Worm (Caenorhabditis elegans) whole organism, L4 larva: ENCODE measurements around the gene C54D10.4.
A peak's percentile ranks its signal among the peaks of the same experiment; 100 is the strongest.

ENCODE experiments used
- F44E2.7 ChIP-seq: fragments of 200-800 bp; sonication (Bioruptor generic); IDR thresholded peaks from 2 replicates; pipeline ENCODE4 v2.1.2; 2022; ENCODE audit warnings: missing genetic modification characterization, missing compliant biosample characterization
- Y48G9A.11 ChIP-seq: fragments of 200-800 bp; sonication (Bioruptor generic); IDR thresholded peaks from 2 replicates; pipeline ENCODE4 v1.3.6; 2022; ENCODE audit warnings: missing genetic modification reagents, missing genetic modification characterization, missing compliant biosample characterization
- ZK546.5 ChIP-seq, 2 experiments: sonication (generic microtip); optimal IDR thresholded peaks; 2 replicates each; lab custom pipeline; 2017; ENCODE audit warnings: missing biosample characterization in 2 of 2, missing genetic modification characterization in 2 of 2
- aha-1 ChIP-seq: fragments of 150-350 bp; peaks from one replicate; lab custom pipeline; 2014; ENCODE audit warnings: missing biosample characterization, missing genetic modification characterization
- fos-1 ChIP-seq: fragments of 150-350 bp; optimal IDR thresholded peaks from 2 replicates; lab custom pipeline; 2014; ENCODE audit warnings: missing biosample characterization, missing genetic modification characterization
- mep-1 ChIP-seq: fragments of 150-350 bp; sonication (generic microtip); optimal IDR thresholded peaks from 3 replicates; lab custom pipeline; 2014; ENCODE audit warnings: missing biosample characterization, missing genetic modification characterization
- nhr-237 ChIP-seq: sonication (generic microtip); optimal IDR thresholded peaks from 2 replicates; lab custom pipeline; 2017; ENCODE audit warnings: missing biosample characterization, missing genetic modification characterization
- pha-4 ChIP-seq, 2 experiments: fragments of 150-350 bp in 1 of 2; fragments of 200-800 bp in 1 of 2; sonication (Bioruptor generic) in 1 of 2; IDR thresholded peaks in 1 of 2; optimal IDR thresholded peaks in 1 of 2; 2 replicates each; pipeline versions ENCODE4 v1.3.6 to Lab custom; 2014 to 2022; ENCODE audit warnings: missing genetic modification characterization in 2 of 2, missing genetic modification reagents in 2 of 2, missing biosample characterization in 1 of 2, missing compliant biosample characterization in 1 of 2
- php-3 ChIP-seq: fragments of 200-800 bp; sonication (Bioruptor generic); IDR thresholded peaks from 2 replicates; pipeline ENCODE4 v1.3.6; 2022; ENCODE audit warnings: missing genetic modification reagents, missing genetic modification characterization, missing compliant biosample characterization
- pqm-1 ChIP-seq: sonication (generic microtip); optimal IDR thresholded peaks from 2 replicates; lab custom pipeline; 2017; ENCODE audit warnings: missing biosample characterization, missing genetic modification characterization
- set-16 ChIP-seq: fragments of 200-800 bp; sonication (Bioruptor generic); IDR thresholded peaks from 2 replicates; pipeline ENCODE4 v1.3.6; 2022; ENCODE audit warnings: missing genetic modification reagents, missing genetic modification characterization, missing compliant biosample characterization
- unc-39 ChIP-seq: sonication (generic microtip); optimal IDR thresholded peaks from 2 replicates; lab custom pipeline; 2017; ENCODE audit warnings: missing biosample characterization, missing genetic modification characterization
- unc-62 ChIP-seq, 3 experiments: fragments of 150-350 bp in 1 of 3; sonication (generic microtip); optimal IDR thresholded peaks in 2 of 3; peaks in 1 of 3; 1 replicate in 1 of 3; 2 replicates in 2 of 3; lab custom pipeline; 2014 to 2017; ENCODE audit warnings: missing biosample characterization in 3 of 3, missing genetic modification characterization in 3 of 3, missing genetic modification reagents in 3 of 3, missing genotype in 1 of 3
- zfp-2 ChIP-seq: sonication (generic microtip); optimal IDR thresholded peaks from 2 replicates; lab custom pipeline; 2016; ENCODE audit warnings: mild to moderate bottlenecking, missing genetic modification characterization, missing compliant biosample characterization

The C54D10.4 gene

ce11 chrV:12377256-12377655, 43.5 kb downstream of the C54D10.4 start, which contains the start of gene K01D12.1:
Gene K01D12.1, plus strand, starts transcription at chrV:12377556.
- TF ChIP-seq unc-62 (GFP tag; optimal IDR thresholded peaks at IDR 0.05 in 1 of 2; lab: Kevin White, UChicago): peak in 1 of 2 experiments; percentile 71
- no peak for TF ChIP-seq unc-62 (tag; optimal IDR thresholded peaks at IDR 0.05; lab: Kevin White, UChicago)
- TF ChIP-seq aha-1 (tag; lab: Kevin White, UChicago): peak; percentile 70
- no peak for TF ChIP-seq fos-1 (tag; lab: Kevin White, UChicago)
- TF ChIP-seq, all 104 proteins: peak for 2

DNA sequence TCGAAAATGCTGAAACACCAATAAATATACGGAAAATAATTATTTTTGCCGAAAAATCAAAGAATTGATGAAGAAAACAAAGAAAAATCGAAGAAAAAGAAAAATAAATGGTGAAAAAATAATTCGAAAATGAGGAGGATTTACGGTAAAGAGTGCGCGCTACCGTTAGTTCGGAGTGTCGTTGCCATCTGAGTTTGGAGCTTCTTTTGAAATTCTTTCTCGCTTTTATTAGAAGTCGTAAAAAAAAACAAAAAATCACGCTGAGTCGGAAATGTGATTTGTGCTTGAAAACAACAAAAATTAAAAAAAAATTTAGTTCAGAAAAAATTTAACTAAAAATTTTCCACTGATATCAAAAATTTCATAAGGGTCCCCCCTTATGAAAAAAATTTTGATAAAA, 46.5 kb downstream of the C54D10.4 start, which contains the start of gene F23H12.10:
F23H12.10 (minus strand) TSS at position 12 of the 400 bp plus-strand sequence.
- TF ChIP-seq Y48G9A.11 (GFP tag; lab: Robert Waterston, UW): peak; percentile 51; the same call in 1 of the 2 replicates

- TF ChIP-seq unc-62 (GFP tag; optimal IDR thresholded peaks at IDR 0.05 in 1 of 2; lab: Kevin White, UChicago): peak in 1 of 2 experiments; percentile 1
- no peak for TF ChIP-seq unc-62 (tag; optimal IDR thresholded peaks at IDR 0.05; lab: Kevin White, UChicago)
- no peak for TF ChIP-seq php-3 (GFP tag; lab: Robert Waterston, UW)
- TF ChIP-seq, all 104 proteins: peak for 1
These were observed 49.4 kb downstream of the C54D10.4 start, which contains the start of gene F23H12.7 for ce11 chrV:12371386-12371785. Gene F23H12.7, plus strand, starts transcription at chrV:12371686.

- TF ChIP-seq nhr-237 (tag; lab: Kevin White, UChicago) (no peak), F44E2.7 (GFP tag; lab: Robert Waterston, UW) (no peak), unc-39 (tag; lab: Kevin White, UChicago) (no peak), mep-1 (no peak), zfp-2 (tag; lab: Kevin White, UChicago) (no peak), ZK546.5 (tag; optimal IDR thresholded peaks at IDR 0.05; lab: Kevin White, UChicago) (no peak), pqm-1 (no peak), Y48G9A.11 (GFP tag; lab: Robert Waterston, UW) (no peak), pha-4 (GFP tag; IDR thresholded peaks at IDR 0.05; lab: Robert Waterston, UW) (no peak), pha-4 (tag; optimal IDR thresholded peaks at IDR 0.05; lab: Kevin White, UChicago) (no peak), set-16 (no peak)
These were observed 51.3 kb downstream of the C54D10.4 start, which contains the start of gene gcy-13 for ce11 chrV:12369437-12369836. Gene gcy-13, minus strand, starts transcription at chrV:12369537.
